Worm (Caenorhabditis elegans): ENCODE results near the gene mec-15.

DNA sequence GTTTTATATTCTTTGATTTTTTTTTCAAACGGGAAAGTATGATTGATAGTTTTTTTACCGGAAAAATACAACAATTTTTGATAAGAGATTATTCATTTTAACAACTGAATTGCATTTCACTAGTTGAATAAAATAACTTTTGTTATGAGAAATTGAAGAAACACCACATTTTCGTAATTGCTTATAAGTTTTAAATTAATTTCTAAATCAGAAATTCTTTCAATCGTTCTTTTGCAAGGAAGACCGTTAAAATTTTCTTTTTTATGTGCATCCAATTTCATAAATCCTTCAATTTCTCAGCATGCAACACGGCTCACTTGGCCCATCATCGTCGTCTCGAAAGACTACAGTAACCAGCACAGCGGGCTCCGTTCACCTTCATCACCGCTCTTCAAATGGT is 16.9 kb downstream of the mec-15 start, which contains the start of gene plc-3:
- TF ChIP-seq snpc-4 (GFP tag; optimal IDR thresholded peaks at IDR 0.05) (no peak), snpc-4 (tag; optimal IDR thresholded peaks at IDR 0.05) (no peak), K12H6.12 (tag; optimal IDR thresholded peaks at IDR 0.05) (no peak), ZK185.1 (tag; optimal IDR thresholded peaks at IDR 0.05; ENCODE audit: poor library complexity, severe bottlenecking) (no peak), ceh-79 (tag; optimal IDR thresholded peaks at IDR 0.05) (no peak), F33H1.4 (GFP tag; IDR thresholded peaks at IDR 0.05) (no peak), F52B5.7 (tag; optimal IDR thresholded peaks at IDR 0.05) (no peak), gei-17 (GFP tag; optimal IDR thresholded peaks at IDR 0.05) (no peak), dpl-1 (GFP tag; optimal IDR thresholded peaks at IDR 0.05) (no peak), nhr-27 (tag; optimal IDR thresholded peaks at IDR 0.05) (no peak), attf-3 (GFP tag; conservative IDR thresholded peaks at IDR 0.05) (no peak), ceh-91 (GFP tag; IDR thresholded peaks at IDR 0.05) (no peak)

Data from whole organism, young adult.